Worm (Caenorhabditis elegans) whole organism, L1 larva: Measurements from ENCODE around the gene Y105C5A.8.

Experiments
- C34B4.2 ChIP-seq: sonication (generic microtip); optimal IDR thresholded peaks from 2 replicates; lab custom pipeline; 2017; ENCODE audit warnings: mild to moderate bottlenecking, missing genetic modification characterization, missing compliant biosample characterization
- aha-1 ChIP-seq: fragments of 150-350 bp; optimal IDR thresholded peaks from 2 replicates; lab custom pipeline; 2014; ENCODE audit warnings: missing biosample characterization, missing genetic modification characterization
- alr-1 ChIP-seq: fragments of 200-800 bp; sonication (Bioruptor generic); optimal IDR thresholded peaks from 2 replicates; lab custom pipeline; 2018; ENCODE audit warnings: borderline replicate concordance, mild to moderate bottlenecking, missing genetic modification characterization, missing compliant biosample characterization
- aly-2 ChIP-seq: fragments of 150-350 bp; optimal IDR thresholded peaks from 2 replicates; lab custom pipeline; 2014; ENCODE audit warnings: missing biosample characterization, missing genetic modification characterization
- ceh-63 ChIP-seq: fragments of 200-800 bp; sonication (Bioruptor generic); optimal IDR thresholded peaks from 2 replicates; lab custom pipeline; 2018; ENCODE audit warnings: mild to moderate bottlenecking, missing genetic modification characterization, missing compliant biosample characterization
- ceh-82 ChIP-seq, 3 experiments: fragments of 150-350 bp in 1 of 3; sonication (generic microtip) in 2 of 3; optimal IDR thresholded peaks; 2 replicates each; lab custom pipeline; 2014 to 2017; ENCODE audit warnings: missing biosample characterization in 3 of 3, missing genetic modification characterization in 3 of 3
- ceh-88 ChIP-seq: fragments of 200-800 bp; sonication (Bioruptor generic); IDR thresholded peaks from 2 replicates; pipeline ENCODE4 v1.3.6; 2022; ENCODE audit warnings: missing genetic modification characterization, missing compliant biosample characterization
- dsc-1 ChIP-seq: sonication (generic microtip); optimal IDR thresholded peaks from 2 replicates; lab custom pipeline; 2016; ENCODE audit warnings: mild to moderate bottlenecking, missing genetic modification characterization, missing compliant biosample characterization
- efl-1 ChIP-seq, 4 experiments: fragments of 150-350 bp; optimal IDR thresholded peaks in 3 of 4; peaks in 1 of 4; 1 replicate in 1 of 4; 2 replicates in 3 of 4; lab custom pipeline; 2014; ENCODE audit warnings: missing biosample characterization in 2 of 4, missing genetic modification characterization in 2 of 4, missing genetic modification reagents in 2 of 4
- efl-3 ChIP-seq: fragments of 200-800 bp; sonication (Bioruptor generic); optimal IDR thresholded peaks from 2 replicates; lab custom pipeline; 2018; ENCODE audit warnings: mild to moderate bottlenecking, missing genetic modification characterization, missing compliant biosample characterization
- egl-27 ChIP-seq, 2 experiments: fragments of 150-350 bp in 1 of 2; sonication (generic microtip); optimal IDR thresholded peaks; 3 replicates each; lab custom pipeline; 2017 to 2018; ENCODE audit warnings: missing biosample characterization in 2 of 2, missing genetic modification characterization in 2 of 2, missing genetic modification reagents in 2 of 2
- elt-2 ChIP-seq: sonication (generic microtip); optimal IDR thresholded peaks from 2 replicates; lab custom pipeline; 2016; ENCODE audit warnings: missing genetic modification characterization, mild to moderate bottlenecking, inconsistent platforms, missing compliant biosample characterization, missing genetic modification reagents
- elt-3 ChIP-seq, 6 experiments: fragments of 150-350 bp in 1 of 6; sonication (generic microtip); optimal IDR thresholded peaks; 2 replicates each; lab custom pipeline; 2017 to 2018; ENCODE audit warnings: missing biosample characterization in 6 of 6, missing genetic modification characterization in 6 of 6, inconsistent platforms in 1 of 6
- ets-5 ChIP-seq: fragments of 200-800 bp; sonication (Bioruptor generic); IDR thresholded peaks from 2 replicates; pipeline ENCODE4 v1.3.6; 2022; ENCODE audit warnings: missing genetic modification characterization, missing compliant biosample characterization
- fkh-4 ChIP-seq: sonication (generic microtip); optimal IDR thresholded peaks from 2 replicates; lab custom pipeline; 2016; ENCODE audit warnings: missing compliant biosample characterization, missing genetic modification characterization, borderline replicate concordance
- fkh-8 ChIP-seq: sonication (generic microtip); optimal IDR thresholded peaks from 2 replicates; lab custom pipeline; 2016; ENCODE audit warnings: mild to moderate bottlenecking, missing genetic modification characterization, missing compliant biosample characterization
- grh-1 ChIP-seq: fragments of 200-800 bp; sonication (Bioruptor generic); IDR thresholded peaks from 2 replicates; pipeline ENCODE4 v1.3.6; 2022; ENCODE audit warnings: missing genetic modification reagents, missing genetic modification characterization, missing compliant biosample characterization
- hlh-17 ChIP-seq: fragments of 200-800 bp; sonication (Bioruptor generic); optimal IDR thresholded peaks from 2 replicates; lab custom pipeline; 2018; ENCODE audit warnings: missing genetic modification characterization, mild to moderate bottlenecking, missing compliant biosample characterization, moderate library complexity, borderline replicate concordance
- hpl-2 ChIP-seq: fragments of 150-350 bp; optimal IDR thresholded peaks from 2 replicates; lab custom pipeline; 2014; ENCODE audit warnings: missing biosample characterization, missing genetic modification reagents, missing genetic modification characterization
- irx-1 ChIP-seq: sonication (generic microtip); optimal IDR thresholded peaks from 2 replicates; lab custom pipeline; 2016; ENCODE audit warnings: missing genetic modification characterization, missing compliant biosample characterization
- lin-15B ChIP-seq: fragments of 150-350 bp; sonication (generic microtip); optimal IDR thresholded peaks from 3 replicates; lab custom pipeline; 2014; ENCODE audit warnings: missing biosample characterization, missing genetic modification characterization
- lin-35 ChIP-seq, 2 experiments: fragments of 150-350 bp; optimal IDR thresholded peaks; 2 replicates each; lab custom pipeline; 2014; ENCODE audit warnings: missing biosample characterization in 2 of 2, missing genetic modification characterization in 2 of 2, missing genetic modification reagents in 2 of 2
- lin-39 ChIP-seq: fragments of 150-350 bp; optimal IDR thresholded peaks from 2 replicates; lab custom pipeline; 2014; ENCODE audit warnings: missing biosample characterization, missing genetic modification reagents, missing genetic modification characterization
- lir-3 ChIP-seq: sonication (generic microtip); optimal IDR thresholded peaks from 2 replicates; lab custom pipeline; 2016; ENCODE audit warnings: mild to moderate bottlenecking, missing genetic modification characterization, moderate library complexity, missing compliant biosample characterization; ENCODE audit not compliant: poor library complexity
- lsy-2 ChIP-seq, 2 experiments: fragments of 150-350 bp; optimal IDR thresholded peaks; 2 replicates each; lab custom pipeline; 2014; ENCODE audit warnings: missing biosample characterization in 2 of 2, missing genetic modification characterization in 2 of 2
- mab-9 ChIP-seq: fragments of 200-800 bp; sonication (Bioruptor generic); IDR thresholded peaks from 2 replicates; pipeline ENCODE4 v1.3.6; 2022; ENCODE audit warnings: missing genetic modification reagents, missing genetic modification characterization, missing compliant biosample characterization
- mef-2 ChIP-seq: fragments of 150-350 bp; optimal IDR thresholded peaks from 2 replicates; lab custom pipeline; 2014; ENCODE audit warnings: missing biosample characterization, missing genetic modification characterization
- nhr-11 ChIP-seq: fragments of 150-350 bp; optimal IDR thresholded peaks from 2 replicates; lab custom pipeline; 2014; ENCODE audit warnings: missing biosample characterization, missing genetic modification characterization
- nhr-19 ChIP-seq: fragments of 200-800 bp; sonication (Bioruptor generic); conservative IDR thresholded peaks from 2 replicates; pipeline ENCODE4 v1.3.6; 2022; ENCODE audit warnings: missing genetic modification characterization, missing compliant biosample characterization
- nhr-47 ChIP-seq: sonication (generic microtip); optimal IDR thresholded peaks from 2 replicates; lab custom pipeline; 2016; ENCODE audit warnings: mild to moderate bottlenecking, missing genetic modification characterization, moderate library complexity, missing compliant biosample characterization
- nhr-71 ChIP-seq: sonication (generic microtip); optimal IDR thresholded peaks from 2 replicates; lab custom pipeline; 2016; ENCODE audit warnings: mild to moderate bottlenecking, missing genetic modification characterization, moderate library complexity, missing compliant biosample characterization
- nhr-85 ChIP-seq: sonication (generic microtip); peaks from one replicate; lab custom pipeline; 2016; ENCODE audit warnings: missing genetic modification characterization, inconsistent platforms, missing compliant biosample characterization
- pag-3 ChIP-seq: sonication (generic microtip); optimal IDR thresholded peaks from 2 replicates; lab custom pipeline; 2017; ENCODE audit warnings: missing genetic modification characterization, mild to moderate bottlenecking, missing compliant biosample characterization, antibody characterized with exemption, borderline replicate concordance; ENCODE audit not compliant: insufficient read depth
- pqm-1 ChIP-seq: sonication (generic microtip); optimal IDR thresholded peaks from 3 replicates; lab custom pipeline; 2017; ENCODE audit warnings: missing biosample characterization, missing genetic modification characterization
- rnt-1 ChIP-seq: sonication (generic microtip); optimal IDR thresholded peaks from 2 replicates; lab custom pipeline; 2016; ENCODE audit warnings: mild to moderate bottlenecking, missing genetic modification characterization, moderate library complexity, missing compliant biosample characterization
- skn-1 ChIP-seq: fragments of 150-350 bp; optimal IDR thresholded peaks from 2 replicates; lab custom pipeline; 2014; ENCODE audit warnings: missing biosample characterization, missing genetic modification characterization
- snpc-4 ChIP-seq: fragments of 150-350 bp; optimal IDR thresholded peaks from 2 replicates; lab custom pipeline; 2014; ENCODE audit warnings: missing biosample characterization, missing genetic modification characterization
- snu-23 ChIP-seq: sonication (generic microtip); optimal IDR thresholded peaks from 2 replicates; lab custom pipeline; 2016; ENCODE audit warnings: missing genetic modification characterization, missing compliant biosample characterization
- sox-4 ChIP-seq: sonication (generic microtip); optimal IDR thresholded peaks from 2 replicates; lab custom pipeline; 2016; ENCODE audit warnings: missing genetic modification characterization, missing compliant biosample characterization
- sup-37 ChIP-seq: fragments of 200-800 bp; sonication (Bioruptor generic); optimal IDR thresholded peaks from 2 replicates; lab custom pipeline; 2018; ENCODE audit warnings: mild to moderate bottlenecking, missing genetic modification characterization, missing compliant biosample characterization
- swsn-7 ChIP-seq: sonication (generic microtip); optimal IDR thresholded peaks from 2 replicates; lab custom pipeline; 2016; ENCODE audit warnings: missing genetic modification characterization, missing compliant biosample characterization
- tlp-1 ChIP-seq: fragments of 150-350 bp; optimal IDR thresholded peaks from 2 replicates; lab custom pipeline; 2014; ENCODE audit warnings: missing biosample characterization, missing genetic modification characterization
- unc-130 ChIP-seq: fragments of 150-350 bp; optimal IDR thresholded peaks from 2 replicates; lab custom pipeline; 2017; ENCODE audit warnings: missing biosample characterization, missing genetic modification characterization, inconsistent platforms
- unc-30 ChIP-seq: sonication (generic microtip); optimal IDR thresholded peaks from 2 replicates; lab custom pipeline; 2017; ENCODE audit warnings: missing biosample characterization, missing genetic modification characterization
- unc-62 ChIP-seq: fragments of 150-350 bp; optimal IDR thresholded peaks from 2 replicates; lab custom pipeline; 2014; ENCODE audit warnings: missing biosample characterization, missing genetic modification reagents, missing genetic modification characterization
- unc-86 ChIP-seq: sonication (generic microtip); optimal IDR thresholded peaks from 2 replicates; lab custom pipeline; 2016; ENCODE audit warnings: missing genetic modification characterization, missing compliant biosample characterization
- xbp-1 ChIP-seq: sonication (generic microtip); optimal IDR thresholded peaks from 2 replicates; lab custom pipeline; 2016; ENCODE audit warnings: missing genetic modification characterization, missing compliant biosample characterization
- zag-1 ChIP-seq: fragments of 150-350 bp; optimal IDR thresholded peaks from 2 replicates; lab custom pipeline; 2014; ENCODE audit warnings: missing biosample characterization, missing genetic modification characterization
- ztf-11 ChIP-seq, 2 experiments: sonication (generic microtip); optimal IDR thresholded peaks; 2 replicates each; lab custom pipeline; 2016 to 2017; ENCODE audit warnings: missing genetic modification characterization in 2 of 2, missing biosample characterization in 1 of 2, missing compliant biosample characterization in 1 of 2
- ztf-4 ChIP-seq: fragments of 150-350 bp; optimal IDR thresholded peaks from 2 replicates; lab custom pipeline; 2014; ENCODE audit warnings: missing biosample characterization, missing genetic modification characterization

The Y105C5A.8 gene

ce11 chrIV:15571652-15572051, 45.2 kb downstream of the Y105C5A.8 start:
- TF ChIP-seq efl-1 (optimal IDR thresholded peaks at IDR 0.05; lab: Kevin White, UChicago): no peak
- peak in 1 of 2 experiments; percentile 86 for TF ChIP-seq efl-1 (GFP tag; optimal IDR thresholded peaks at IDR 0.05 in 1 of 2; lab: Kevin White, UChicago)
- no peak for TF ChIP-seq snpc-4 (tag; lab: Kevin White, UChicago)

DNA sequence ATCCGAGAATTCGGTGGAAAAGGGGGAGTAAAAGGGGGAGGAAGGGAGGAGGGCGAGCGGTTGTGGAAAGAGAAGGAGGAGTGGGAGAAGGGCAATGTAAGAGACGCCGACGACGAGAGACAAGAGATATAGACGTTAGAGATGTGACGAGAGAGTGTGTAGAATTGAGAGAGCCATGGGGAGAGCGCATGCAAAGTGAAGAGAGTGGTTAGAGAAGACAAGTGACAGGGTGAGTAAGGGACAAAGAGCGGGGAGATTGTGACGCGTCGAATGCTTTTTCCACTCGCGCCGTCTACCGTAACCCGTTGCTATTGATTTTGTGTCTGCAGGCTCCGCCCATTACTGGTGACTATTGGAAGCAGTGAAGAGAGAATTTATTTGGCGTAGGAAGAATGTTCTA, 46.1 kb downstream of the Y105C5A.8 start:
- TF ChIP-seq pag-3 (tag; lab: Kevin White, UChicago): no peak
- peak; percentile 93 for TF ChIP-seq elt-2 (tag; lab: Kevin White, UChicago)
- TF ChIP-seq aly-2: peak; percentile 94
- TF ChIP-seq ets-5 (GFP tag; lab: Robert Waterston, UW): no peak
- peak; percentile 96 for TF ChIP-seq mab-9 (GFP tag; lab: Robert Waterston, UW)
- TF ChIP-seq elt-3 (tag; optimal IDR thresholded peaks at IDR 0.05; lab: Kevin White, UChicago): peak in 3 of 6 experiments; percentile 2 to 70 (median 22)
- TF ChIP-seq zag-1 (tag; lab: Kevin White, UChicago): peak; percentile 64
- peak; percentile 97 for TF ChIP-seq nhr-19
- peak; percentile 97 for TF ChIP-seq irx-1 (tag; lab: Kevin White, UChicago)
- peak; percentile 69 for TF ChIP-seq ceh-88 (GFP tag; lab: Robert Waterston, UW)
- peak; percentile 99 for TF ChIP-seq nhr-85
- peak; percentile 99 for TF ChIP-seq nhr-47 (tag; lab: Kevin White, UChicago)
- peak; percentile 30 for TF ChIP-seq unc-130
- no peak for TF ChIP-seq ceh-63
- peak; percentile 11 for TF ChIP-seq mef-2
- TF ChIP-seq egl-27 (tag; optimal IDR thresholded peaks at IDR 0.05; lab: Kevin White, UChicago): peak in 1 of 2 experiments; percentile 62
- no peak for TF ChIP-seq rnt-1 (tag; lab: Kevin White, UChicago)
- no peak for TF ChIP-seq hlh-17 (GFP tag; lab: Kevin White, UChicago)
- peak; percentile 83 for TF ChIP-seq ztf-4 (tag; lab: Kevin White, UChicago)
- TF ChIP-seq aha-1 (tag; lab: Kevin White, UChicago): peak; percentile 12
- TF ChIP-seq unc-62: no peak
- peak; percentile 47 to 87 (median 69) for TF ChIP-seq ceh-82 (tag; optimal IDR thresholded peaks at IDR 0.05; lab: Kevin White, UChicago)
- TF ChIP-seq fkh-8 (tag; lab: Kevin White, UChicago): peak; percentile 88
- TF ChIP-seq lin-35 (GFP tag; optimal IDR thresholded peaks at IDR 0.05; lab: Kevin White, UChicago): peak; percentile 81 to 83
- peak; percentile 79 for TF ChIP-seq lir-3 (tag; lab: Kevin White, UChicago)
- peak; percentile 97 for TF ChIP-seq sup-37 (GFP tag; lab: Kevin White, UChicago)
- no peak for TF ChIP-seq alr-1
- peak; percentile 98 for TF ChIP-seq lsy-2 (tag; optimal IDR thresholded peaks at IDR 0.05; lab: Kevin White, UChicago)
- peak; percentile 72 for TF ChIP-seq C34B4.2 (tag; lab: Kevin White, UChicago)
- peak; percentile 98 for TF ChIP-seq dsc-1 (tag; lab: Kevin White, UChicago)
- TF ChIP-seq nhr-11 (tag; lab: Kevin White, UChicago): peak; percentile 93
- TF ChIP-seq pqm-1 (tag; lab: Kevin White, UChicago): no peak
- peak; percentile 94 for TF ChIP-seq xbp-1 (tag; lab: Kevin White, UChicago)
- TF ChIP-seq snu-23 (GFP tag; lab: Kevin White, UChicago): peak; percentile 97
- TF ChIP-seq tlp-1: no peak
- TF ChIP-seq skn-1 (tag; lab: Kevin White, UChicago): peak; percentile 80
- TF ChIP-seq nhr-71 (tag; lab: Kevin White, UChicago): peak; percentile 99
- peak; percentile 98 for TF ChIP-seq unc-86 (tag; lab: Kevin White, UChicago)
- TF ChIP-seq hpl-2: peak; percentile 33
- peak; percentile 85 for TF ChIP-seq efl-3 (GFP tag; lab: Kevin White, UChicago)
- peak; percentile 77 to 94 for TF ChIP-seq ztf-11 (tag; optimal IDR thresholded peaks at IDR 0.05; lab: Kevin White, UChicago)
- peak; percentile 81 for TF ChIP-seq sox-4 (tag; lab: Kevin White, UChicago)
- TF ChIP-seq lin-39: peak; percentile 87
- TF ChIP-seq swsn-7 (tag; lab: Kevin White, UChicago): peak; percentile 98
- TF ChIP-seq lin-15B: no peak
- no peak for TF ChIP-seq unc-30 (tag; lab: Kevin White, UChicago)
- TF ChIP-seq grh-1 (GFP tag; lab: Robert Waterston, UW): peak; percentile 98
- TF ChIP-seq fkh-4 (tag; lab: Kevin White, UChicago): peak; percentile 54
